Worm (Caenorhabditis elegans) whole organism, L4 larva: ENCODE results near the gene str-99.

Experiments
- F49E8.2 ChIP-seq: sonication (generic microtip); optimal IDR thresholded peaks from 2 replicates; lab custom pipeline; 2016; ENCODE audit warnings: missing compliant biosample characterization, mild to moderate bottlenecking, missing genetic modification characterization, borderline replicate concordance
- R02D3.7 ChIP-seq: fragments of 150-350 bp; sonication (generic microtip); optimal IDR thresholded peaks from 3 replicates; lab custom pipeline; 2014; ENCODE audit warnings: missing biosample characterization, missing genetic modification characterization
- aly-2 ChIP-seq: sonication (generic microtip); optimal IDR thresholded peaks from 2 replicates; lab custom pipeline; 2018; ENCODE audit warnings: missing biosample characterization, missing genetic modification characterization
- ama-1 ChIP-seq: fragments of 150-350 bp; optimal IDR thresholded peaks from 2 replicates; lab custom pipeline; 2014; ENCODE audit warnings: inconsistent platforms, mixed read lengths
- lin-13 ChIP-seq: fragments of 150-350 bp; optimal IDR thresholded peaks from 2 replicates; lab custom pipeline; 2014; ENCODE audit warnings: missing biosample characterization, missing genetic modification reagents, missing genetic modification characterization
- skn-1 ChIP-seq: fragments of 150-350 bp; optimal IDR thresholded peaks from 2 replicates; lab custom pipeline; 2014; ENCODE audit warnings: missing biosample characterization, missing genetic modification characterization
- snpc-4 ChIP-seq: fragments of 150-350 bp; optimal IDR thresholded peaks from 2 replicates; lab custom pipeline; 2014; ENCODE audit warnings: missing biosample characterization, missing genetic modification characterization

ce11 chrV:16165936-16166335 is 7.6 kb upstream of the str-99 start, which contains the start of gene str-108:
- TF ChIP-seq skn-1 (tag; lab: Kevin White, UChicago) (no peak), snpc-4 (tag; lab: Kevin White, UChicago) (no peak), F49E8.2 (tag; lab: Kevin White, UChicago) (no peak), lin-13 (GFP tag; lab: Kevin White, UChicago) (no peak), R02D3.7 (tag; lab: Kevin White, UChicago) (no peak), aly-2 (no peak), ama-1 (no peak)
